Worm (Caenorhabditis elegans): ENCODE data around the gene swd-2.2.

DNA sequence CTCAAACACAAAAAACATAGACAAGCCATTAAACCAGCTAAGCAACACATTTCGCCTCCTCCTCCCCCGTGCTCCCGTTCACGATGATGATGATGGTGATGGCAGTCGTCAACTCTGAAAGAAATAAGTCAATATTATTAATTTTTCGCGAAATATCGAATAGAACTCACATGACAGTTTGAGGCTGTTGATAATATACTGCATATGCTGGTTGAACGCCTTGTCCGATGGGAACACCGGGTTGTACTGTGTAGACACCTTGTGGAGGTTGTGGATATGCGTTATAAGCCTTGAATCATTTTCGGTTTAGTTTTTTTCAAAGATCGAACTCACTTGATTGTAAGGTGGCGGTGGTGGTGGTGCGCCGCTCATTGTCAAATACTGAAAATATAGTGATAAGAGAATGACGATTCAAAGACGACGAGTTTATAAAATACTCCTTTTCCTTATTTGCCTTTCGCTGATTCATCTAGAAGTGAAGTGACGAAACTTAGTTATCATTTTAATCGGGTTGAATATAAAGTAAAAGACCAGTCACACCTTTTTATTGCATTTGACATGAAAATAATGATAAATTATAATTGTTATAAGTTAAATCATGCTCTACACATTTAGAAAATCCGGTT, 17.7 kb downstream of the swd-2.2 start, which contains the start of gene C33H5.13:
- TF ChIP-seq ceh-28 (tag; optimal IDR thresholded peaks at IDR 0.05) (no peak), egl-27 (tag; optimal IDR thresholded peaks at IDR 0.05) (no peak), ceh-82 (tag; optimal IDR thresholded peaks at IDR 0.05) (no peak), unc-39 (tag; optimal IDR thresholded peaks at IDR 0.05) (no peak), R02D3.7 (tag; optimal IDR thresholded peaks at IDR 0.05) (no peak), nhr-76 (tag; optimal IDR thresholded peaks at IDR 0.05) (no peak), nhr-77 (tag; optimal IDR thresholded peaks at IDR 0.05) (no peak), elt-2 (tag; optimal IDR thresholded peaks at IDR 0.05) (peak; percentile 79), jun-1 (tag; optimal IDR thresholded peaks at IDR 0.05) (no peak), lin-39 (tag; optimal IDR thresholded peaks at IDR 0.05) (no peak), daf-12 (tag; optimal IDR thresholded peaks at IDR 0.05) (no peak)

Data from whole organism, L3 larva.